Worm (Caenorhabditis elegans) whole organism, early embryonic: ENCODE results near the gene srb-13.

Experiments used
- B0310.2 ChIP-seq: sonication (generic microtip); optimal IDR thresholded peaks from 2 replicates; lab custom pipeline; 2016; ENCODE audit warnings: mild to moderate bottlenecking, missing genetic modification characterization, missing compliant biosample characterization
- ama-1 ChIP-seq: fragments of 150-350 bp; optimal IDR thresholded peaks from 2 replicates; lab custom pipeline; 2014
- ceh-13 ChIP-seq: fragments of 200-800 bp; sonication (Bioruptor generic); optimal IDR thresholded peaks from 2 replicates; lab custom pipeline; 2018; ENCODE audit warnings: mild to moderate bottlenecking, missing genetic modification characterization, missing compliant biosample characterization
- ceh-36 ChIP-seq: sonication (generic microtip); optimal IDR thresholded peaks from 2 replicates; lab custom pipeline; 2016; ENCODE audit warnings: missing genetic modification characterization, inconsistent platforms, missing compliant biosample characterization
- hnd-1 ChIP-seq: sonication (generic microtip); optimal IDR thresholded peaks from 2 replicates; lab custom pipeline; 2016; ENCODE audit warnings: missing genetic modification characterization, missing compliant biosample characterization
- tra-4 ChIP-seq: sonication (generic microtip); optimal IDR thresholded peaks from 2 replicates; lab custom pipeline; 2017; ENCODE audit warnings: missing genetic modification characterization, missing compliant biosample characterization

ce11 chrII:5120612-5121011, 36.8 kb downstream of the srb-13 start:
- no peak for TF ChIP-seq ama-1 (lab: Kevin White, UChicago)
- no peak for TF ChIP-seq tra-4 (tag; lab: Kevin White, UChicago)
- TF ChIP-seq hnd-1 (tag; lab: Kevin White, UChicago) = no peak
- no peak for TF ChIP-seq ceh-36 (tag; lab: Kevin White, UChicago)
- TF ChIP-seq ceh-13 (GFP tag; lab: Kevin White, UChicago) = no peak
- TF ChIP-seq B0310.2 = no peak
